Worm (Caenorhabditis elegans) whole organism, mixed stage, embryonic: ENCODE measurements around the gene nhx-1.

ENCODE experiments used
- M03D4.4 ChIP-seq: sonication (generic microtip); optimal IDR thresholded peaks from 2 replicates; lab custom pipeline; 2017; ENCODE audit warnings: mild to moderate bottlenecking, missing genetic modification characterization, missing compliant biosample characterization
- bed-3 ChIP-seq: fragments of 200-800 bp; sonication (Bioruptor generic); optimal IDR thresholded peaks from 3 replicates; lab custom pipeline; 2018; ENCODE audit warnings: mild to moderate bottlenecking, missing genetic modification characterization, moderate library complexity, missing compliant biosample characterization
- blmp-1 ChIP-seq: fragments of 150-350 bp; optimal IDR thresholded peaks from 2 replicates; lab custom pipeline; 2014; ENCODE audit warnings: missing biosample characterization, missing genetic modification characterization
- ceh-39 ChIP-seq: fragments of 150-350 bp; optimal IDR thresholded peaks from 2 replicates; lab custom pipeline; 2014; ENCODE audit warnings: missing biosample characterization, missing genetic modification characterization
- ceh-43 ChIP-seq: fragments of 200-800 bp; sonication (Bioruptor generic); optimal IDR thresholded peaks from 2 replicates; lab custom pipeline; 2018; ENCODE audit warnings: mild to moderate bottlenecking, missing genetic modification characterization, moderate library complexity, missing compliant biosample characterization
- ceh-83 ChIP-seq: fragments of 200-800 bp; sonication (Bioruptor generic); optimal IDR thresholded peaks from 2 replicates; lab custom pipeline; 2018; ENCODE audit warnings: mild to moderate bottlenecking, missing genetic modification characterization, missing compliant biosample characterization
- ces-1 ChIP-seq: fragments of 150-350 bp; optimal IDR thresholded peaks from 2 replicates; lab custom pipeline; 2014; ENCODE audit warnings: missing biosample characterization, missing genetic modification reagents, missing genetic modification characterization
- cnd-1 ChIP-seq: fragments of 200-800 bp; sonication (Bioruptor generic); optimal IDR thresholded peaks from 2 replicates; lab custom pipeline; 2018; ENCODE audit warnings: mild to moderate bottlenecking, missing genetic modification characterization, missing compliant biosample characterization
- drap-1 ChIP-seq: fragments of 200-800 bp; sonication (Bioruptor generic); optimal IDR thresholded peaks from 3 replicates; lab custom pipeline; 2018; ENCODE audit warnings: mild to moderate bottlenecking, missing genetic modification characterization, missing compliant biosample characterization
- elt-1 ChIP-seq: sonication (generic microtip); optimal IDR thresholded peaks from 2 replicates; lab custom pipeline; 2017; ENCODE audit warnings: missing genetic modification characterization, mild to moderate bottlenecking, missing compliant biosample characterization, antibody characterized with exemption, moderate library complexity, borderline replicate concordance; ENCODE audit not compliant: insufficient read depth
- elt-3 ChIP-seq: fragments of 150-350 bp; optimal IDR thresholded peaks from 2 replicates; lab custom pipeline; 2014; ENCODE audit warnings: missing biosample characterization, missing genetic modification characterization
- flh-1 ChIP-seq: fragments of 200-800 bp; sonication (Bioruptor generic); optimal IDR thresholded peaks from 2 replicates; lab custom pipeline; 2018; ENCODE audit warnings: mild to moderate bottlenecking, missing genetic modification characterization, moderate library complexity, missing compliant biosample characterization
- ham-2 ChIP-seq: fragments of 200-800 bp; sonication (Bioruptor generic); optimal IDR thresholded peaks from 2 replicates; lab custom pipeline; 2018; ENCODE audit warnings: mild to moderate bottlenecking, missing genetic modification characterization, missing compliant biosample characterization
- hlh-1 ChIP-seq: fragments of 150-350 bp; optimal IDR thresholded peaks from 2 replicates; lab custom pipeline; 2014; ENCODE audit warnings: missing biosample characterization, missing genetic modification reagents, missing genetic modification characterization
- lin-13 ChIP-seq: fragments of 150-350 bp; optimal IDR thresholded peaks from 2 replicates; lab custom pipeline; 2014; ENCODE audit warnings: missing biosample characterization, missing genetic modification characterization
- lsy-2 ChIP-seq: fragments of 150-350 bp; optimal IDR thresholded peaks from 2 replicates; lab custom pipeline; 2014; ENCODE audit warnings: missing biosample characterization, missing genetic modification characterization
- mab-5 ChIP-seq: fragments of 150-350 bp; optimal IDR thresholded peaks from 2 replicates; lab custom pipeline; 2014; ENCODE audit warnings: missing biosample characterization, missing genetic modification characterization
- mep-1 ChIP-seq: fragments of 150-350 bp; optimal IDR thresholded peaks from 2 replicates; lab custom pipeline; 2017; ENCODE audit warnings: missing biosample characterization, missing genetic modification reagents, missing genetic modification characterization, inconsistent platforms
- mls-2 ChIP-seq: sonication (generic microtip); optimal IDR thresholded peaks from 2 replicates; lab custom pipeline; 2016; ENCODE audit warnings: mild to moderate bottlenecking, missing genetic modification characterization, moderate library complexity, missing compliant biosample characterization
- nhr-12 ChIP-seq: fragments of 150-350 bp; optimal IDR thresholded peaks from 2 replicates; lab custom pipeline; 2014; ENCODE audit warnings: missing biosample characterization, missing genetic modification characterization
- nhr-2 ChIP-seq: fragments of 150-350 bp; optimal IDR thresholded peaks from 2 replicates; lab custom pipeline; 2014; ENCODE audit warnings: missing biosample characterization, missing genetic modification characterization
- nhr-237 ChIP-seq: fragments of 150-350 bp; optimal IDR thresholded peaks from 2 replicates; lab custom pipeline; 2014; ENCODE audit warnings: missing biosample characterization, missing genetic modification characterization
- nhr-28 ChIP-seq: fragments of 150-350 bp; optimal IDR thresholded peaks from 2 replicates; lab custom pipeline; 2014; ENCODE audit warnings: missing biosample characterization, missing genetic modification characterization
- nhr-76 ChIP-seq: sonication (generic microtip); optimal IDR thresholded peaks from 2 replicates; lab custom pipeline; 2017; ENCODE audit warnings: missing biosample characterization, missing genetic modification characterization
- pha-4 ChIP-seq: fragments of 150-350 bp; optimal IDR thresholded peaks from 2 replicates; lab custom pipeline; 2018; ENCODE audit warnings: missing biosample characterization, missing genetic modification reagents, missing genetic modification characterization
- sem-2 ChIP-seq: fragments of 200-800 bp; sonication (Bioruptor generic); optimal IDR thresholded peaks from 2 replicates; lab custom pipeline; 2018; ENCODE audit warnings: mild to moderate bottlenecking, missing genetic modification characterization, missing compliant biosample characterization
- snpc-4 ChIP-seq: fragments of 150-350 bp; optimal IDR thresholded peaks from 2 replicates; lab custom pipeline; 2014; ENCODE audit warnings: missing biosample characterization, missing genetic modification characterization
- sptf-1 ChIP-seq: sonication (generic microtip); optimal IDR thresholded peaks from 2 replicates; lab custom pipeline; 2017; ENCODE audit warnings: mild to moderate bottlenecking, missing genetic modification characterization, moderate library complexity, missing compliant biosample characterization
- tbx-8 ChIP-seq: fragments of 200-800 bp; sonication (Bioruptor generic); optimal IDR thresholded peaks from 2 replicates; lab custom pipeline; 2018; ENCODE audit warnings: mild to moderate bottlenecking, missing genetic modification characterization, moderate library complexity, missing compliant biosample characterization
- unc-120 ChIP-seq: sonication (generic microtip); optimal IDR thresholded peaks from 2 replicates; lab custom pipeline; 2017; ENCODE audit warnings: missing genetic modification characterization, missing compliant biosample characterization; ENCODE audit not compliant: poor library complexity, severe bottlenecking
- unc-39 ChIP-seq: fragments of 150-350 bp; optimal IDR thresholded peaks from 2 replicates; lab custom pipeline; 2014; ENCODE audit warnings: missing biosample characterization, missing genetic modification characterization
- zip-8 ChIP-seq: fragments of 150-350 bp; optimal IDR thresholded peaks from 2 replicates; lab custom pipeline; 2014; ENCODE audit warnings: missing biosample characterization, missing genetic modification characterization
- ztf-11 ChIP-seq: fragments of 150-350 bp; optimal IDR thresholded peaks from 2 replicates; lab custom pipeline; 2014; ENCODE audit warnings: missing biosample characterization, missing genetic modification characterization

nhx-1 gene

ce11 chrX:16039173-16039572 lies 22.3 kb downstream of the nhx-1 start:
- no peak for TF ChIP-seq elt-1 (tag; lab: Kevin White, UChicago)
- no peak for TF ChIP-seq sem-2 (GFP tag; lab: Kevin White, UChicago)
- no peak for TF ChIP-seq unc-120 (tag; lab: Kevin White, UChicago)
- TF ChIP-seq nhr-2 (tag; lab: Kevin White, UChicago) = no peak
- TF ChIP-seq pha-4 (tag; lab: Kevin White, UChicago) = no peak
- TF ChIP-seq snpc-4 (tag; lab: Kevin White, UChicago) = no peak

- no peak for TF ChIP-seq nhr-28 (tag; lab: Kevin White, UChicago)
- TF ChIP-seq nhr-76 = no peak
- TF ChIP-seq nhr-2 (tag; lab: Kevin White, UChicago) = no peak
- TF ChIP-seq ceh-39 (tag; lab: Kevin White, UChicago) = no peak
- no peak for TF ChIP-seq flh-1
- no peak for TF ChIP-seq blmp-1 (tag; lab: Kevin White, UChicago)
- peak; percentile 27 for TF ChIP-seq cnd-1
- no peak for TF ChIP-seq nhr-237 (tag; lab: Kevin White, UChicago)
- no peak for TF ChIP-seq nhr-12 (tag; lab: Kevin White, UChicago)
- peak; percentile 74 for TF ChIP-seq sptf-1 (tag; lab: Kevin White, UChicago)
- TF ChIP-seq pha-4 (tag; lab: Kevin White, UChicago) = no peak
- TF ChIP-seq elt-1 (tag; lab: Kevin White, UChicago) = no peak
- no peak for TF ChIP-seq sem-2 (GFP tag; lab: Kevin White, UChicago)
- no peak for TF ChIP-seq mab-5 (tag; lab: Kevin White, UChicago)
- TF ChIP-seq unc-120 (tag; lab: Kevin White, UChicago) = peak; percentile 14
- TF ChIP-seq drap-1 (GFP tag; lab: Kevin White, UChicago) = no peak
- TF ChIP-seq snpc-4 (tag; lab: Kevin White, UChicago) = no peak
- TF ChIP-seq lsy-2 (tag; lab: Kevin White, UChicago) = no peak
- no peak for TF ChIP-seq ztf-11 (tag; lab: Kevin White, UChicago)
- TF ChIP-seq mep-1 (tag; lab: Kevin White, UChicago) = peak; percentile 12
- no peak for TF ChIP-seq ceh-83 (GFP tag; lab: Kevin White, UChicago)
- peak; percentile 64 for TF ChIP-seq M03D4.4 (tag; lab: Kevin White, UChicago)
- TF ChIP-seq unc-39 (tag; lab: Kevin White, UChicago) = no peak
- TF ChIP-seq ham-2 (GFP tag; lab: Kevin White, UChicago) = peak; percentile 20
- TF ChIP-seq ceh-43 (GFP tag; lab: Kevin White, UChicago) = no peak
- peak; percentile 64 for TF ChIP-seq mls-2 (tag; lab: Kevin White, UChicago)
- peak; percentile 60 for TF ChIP-seq hlh-1 (tag; lab: Kevin White, UChicago)
- TF ChIP-seq tbx-8 (GFP tag; lab: Kevin White, UChicago) = no peak
- peak; percentile 85 for TF ChIP-seq ces-1
- no peak for TF ChIP-seq zip-8 (tag; lab: Kevin White, UChicago)
- no peak for TF ChIP-seq lin-13
Measured at ce11 chrX:16040207-16040716, 23.3 kb downstream of the nhx-1 start, which contains the start of gene B0395.3. B0395.3 (minus strand) TSS chrX:16040257.

- TF ChIP-seq zip-8 (tag; lab: Kevin White, UChicago) (no peak), ham-2 (GFP tag; lab: Kevin White, UChicago) (no peak), lin-13 (no peak), elt-3 (tag; lab: Kevin White, UChicago) (no peak), snpc-4 (tag; lab: Kevin White, UChicago) (no peak), pha-4 (tag; lab: Kevin White, UChicago) (no peak), ceh-43 (GFP tag; lab: Kevin White, UChicago) (no peak)
Measured at ce11 chrX:16041808-16042207, 24.9 kb downstream of the nhx-1 start.

- no peak for TF ChIP-seq ztf-11 (tag; lab: Kevin White, UChicago)
- no peak for TF ChIP-seq flh-1
- TF ChIP-seq ceh-83 (GFP tag; lab: Kevin White, UChicago) = no peak
- TF ChIP-seq cnd-1 = no peak
- no peak for TF ChIP-seq elt-3 (tag; lab: Kevin White, UChicago)
- no peak for TF ChIP-seq nhr-28 (tag; lab: Kevin White, UChicago)
- TF ChIP-seq lin-13 = no peak
- TF ChIP-seq tbx-8 (GFP tag; lab: Kevin White, UChicago) = no peak
- TF ChIP-seq ceh-43 (GFP tag; lab: Kevin White, UChicago) = no peak
- no peak for TF ChIP-seq nhr-237 (tag; lab: Kevin White, UChicago)
- TF ChIP-seq sem-2 (GFP tag; lab: Kevin White, UChicago) = no peak
- TF ChIP-seq bed-3 (GFP tag; lab: Kevin White, UChicago) = no peak
- no peak for TF ChIP-seq ceh-39 (tag; lab: Kevin White, UChicago)
- TF ChIP-seq ham-2 (GFP tag; lab: Kevin White, UChicago) = no peak
Measured at ce11 chrX:16042480-16042879, 25.6 kb downstream of the nhx-1 start.
